Fruit fly (Drosophila melanogaster): ENCODE results near the gene CG31668.

Gene CG31668

DNA sequence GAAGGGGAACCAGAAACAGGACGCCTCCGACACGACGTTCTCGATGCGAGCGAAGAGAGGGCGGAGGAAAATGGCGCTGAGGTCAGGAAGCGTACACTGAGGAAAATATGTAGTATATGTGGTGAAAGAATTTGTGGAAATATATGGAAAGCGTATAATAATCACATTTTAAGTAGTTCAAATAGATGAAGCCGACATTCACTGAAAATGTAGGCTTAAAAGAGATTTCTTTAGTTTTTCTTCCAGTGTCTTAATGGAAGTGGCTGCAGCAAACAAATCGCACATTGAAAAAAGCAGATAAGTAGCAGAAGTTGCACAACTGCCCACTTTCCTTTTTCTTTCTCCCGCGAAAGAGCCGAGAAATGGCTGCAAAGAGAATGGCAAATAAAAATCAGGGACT, 43.6 kb upstream of the CG31668 start (continued):
- peak; percentile 5 for TF ChIP-seq CG10669 (GFP tag; optimal IDR thresholded peaks at IDR 0.05)

DNA sequence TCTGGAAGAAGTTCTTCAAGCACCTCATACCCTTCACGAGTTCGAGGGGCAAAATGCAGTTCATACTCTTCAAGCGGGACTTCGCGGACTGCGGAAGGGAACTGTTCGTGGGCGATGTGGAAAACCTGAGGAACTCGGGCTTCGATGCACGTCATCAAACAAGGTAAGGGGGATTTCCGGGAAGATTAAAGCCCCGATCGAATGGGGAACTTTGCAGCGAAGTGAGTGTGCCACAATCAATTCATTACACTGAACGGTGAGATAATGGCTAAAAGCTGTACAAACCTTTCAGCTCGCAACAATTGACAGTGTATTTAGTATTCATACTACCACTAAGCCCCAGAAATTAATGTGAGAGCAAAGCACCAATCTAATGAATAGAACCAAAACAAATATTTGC, 36.8 kb upstream of the CG31668 start:
- TF ChIP-seq dsx (GFP tag; optimal IDR thresholded peaks at IDR 0.05; ENCODE audit: poor library complexity, severe bottlenecking) (no peak), CG8632 (GFP tag; optimal IDR thresholded peaks at IDR 0.05) (no peak), CG3032 (tag; optimal IDR thresholded peaks at IDR 0.05) (no peak), CG8119 (GFP tag; IDR thresholded peaks at IDR 0.05) (no peak), net (GFP tag; optimal IDR thresholded peaks at IDR 0.05) (no peak), Hr38 (GFP tag; optimal IDR thresholded peaks at IDR 0.05) (no peak), Hr39 (GFP tag; optimal IDR thresholded peaks at IDR 0.05) (no peak), Met (GFP tag; optimal IDR thresholded peaks at IDR 0.05) (no peak), lz (GFP tag; optimal IDR thresholded peaks at IDR 0.05) (no peak), CG31627 (GFP tag; optimal IDR thresholded peaks at IDR 0.05) (no peak), CG11762 (GFP tag; optimal IDR thresholded peaks at IDR 0.05; ENCODE audit: insufficient read depth) (no peak), Eip78C (GFP tag) (no peak), OdsH (GFP tag; optimal IDR thresholded peaks at IDR 0.05) (no peak), Hr4 (GFP tag; optimal IDR thresholded peaks at IDR 0.05) (no peak), CG10669 (GFP tag; optimal IDR thresholded peaks at IDR 0.05) (no peak)

DNA sequence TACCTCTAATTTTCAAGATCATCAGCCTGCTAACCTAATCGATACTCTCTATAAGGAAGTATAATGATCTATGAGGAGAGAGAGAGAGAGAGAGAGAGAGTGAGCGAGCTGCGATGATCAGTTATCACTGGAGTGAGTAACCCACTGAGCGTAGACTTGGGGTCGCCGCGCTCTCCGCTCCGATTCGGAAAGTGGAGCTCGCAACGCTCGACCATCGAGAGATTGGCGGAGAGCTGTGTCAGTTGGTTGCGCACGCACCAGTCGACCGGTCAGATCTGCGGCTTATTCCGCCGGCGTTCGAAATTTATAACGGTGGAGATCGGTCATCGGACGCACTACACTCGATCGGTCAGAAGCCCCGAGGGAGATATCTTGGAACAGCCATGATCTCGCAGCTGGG, 36.2 kb upstream of the CG31668 start, which contains the start of gene CG4267:
CG4267 (plus strand) TSS at position 240 of the 400 bp plus-strand sequence.
- TF ChIP-seq eg (GFP tag; IDR thresholded peaks at IDR 0.05) (0 out of 3 replicates have a peak, but pooled peaks have one; percentile 25), Eip78C (GFP tag) (peak; percentile 64), CG8319 (GFP tag; optimal IDR thresholded peaks at IDR 0.05) (no peak), CG11902 (GFP tag; optimal IDR thresholded peaks at IDR 0.05) (no peak), Sox15 (GFP tag; optimal IDR thresholded peaks at IDR 0.05) (no peak), svp (GFP tag) (peak; percentile 93), CG6163 (GFP tag; IDR thresholded peaks at IDR 0.05) (peak; percentile 44; the same call in 1 of the 3 replicates), CG4318 (GFP tag; optimal IDR thresholded peaks at IDR 0.05) (no peak), net (GFP tag; optimal IDR thresholded peaks at IDR 0.05) (no peak)

- TF ChIP-seq CG15336 (GFP tag; IDR thresholded peaks at IDR 0.05), result no peak
These were observed 34.5 kb upstream of the CG31668 start, which contains the start of gene Tengl1 for dm6 chr2L:2240493-2240892. TSS of gene Tengl1 (minus strand) at chr2L:2240593.

DNA sequence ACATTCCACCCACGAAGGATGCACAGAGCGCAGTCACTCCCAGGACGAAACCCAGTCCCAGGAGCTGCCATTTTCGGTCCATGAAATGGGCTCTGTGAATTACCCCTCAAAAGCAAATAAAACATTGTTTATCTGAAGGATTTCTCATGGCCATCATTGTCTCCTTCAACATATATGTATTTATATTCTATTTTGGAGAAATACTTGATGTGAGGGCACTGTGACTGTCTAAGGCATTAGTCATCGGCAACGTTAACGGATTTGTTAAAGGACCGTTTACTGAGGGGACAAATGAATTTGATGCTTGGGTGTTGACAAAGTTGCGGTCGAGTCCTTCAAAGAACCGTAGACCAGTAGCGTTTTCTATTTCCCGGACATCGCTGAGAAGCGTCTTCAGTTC, 33.3 kb upstream of the CG31668 start, which contains the start of gene Tengl2:
Tengl2 (minus strand) TSS at position 101 of the 400 bp plus-strand sequence.
- TF ChIP-seq Smox (GFP tag; optimal IDR thresholded peaks at IDR 0.05) (no peak), CG9139 (GFP tag; optimal IDR thresholded peaks at IDR 0.05) (no peak), CG1621 (tag; optimal IDR thresholded peaks at IDR 0.05) (no peak), Ets21C (GFP tag; optimal IDR thresholded peaks at IDR 0.05) (no peak), spab (GFP tag; optimal IDR thresholded peaks at IDR 0.05) (no peak), salr (GFP tag; optimal IDR thresholded peaks at IDR 0.05) (no peak)

- no peak for TF ChIP-seq CG31627 (GFP tag; optimal IDR thresholded peaks at IDR 0.05)
- no peak for TF ChIP-seq CG6854 (GFP tag; optimal IDR thresholded peaks at IDR 0.05)
- TF ChIP-seq Hr38 (GFP tag; optimal IDR thresholded peaks at IDR 0.05), result no peak
- TF ChIP-seq OdsH (GFP tag; optimal IDR thresholded peaks at IDR 0.05), result no peak
- no peak for TF ChIP-seq CG6163 (GFP tag; IDR thresholded peaks at IDR 0.05)
- TF ChIP-seq CG8632 (GFP tag; optimal IDR thresholded peaks at IDR 0.05), result no peak
- TF ChIP-seq CG8319 (GFP tag; optimal IDR thresholded peaks at IDR 0.05), result no peak
- no peak for TF ChIP-seq topi (GFP tag; optimal IDR thresholded peaks at IDR 0.05)
- no peak for TF ChIP-seq CG11902 (GFP tag; optimal IDR thresholded peaks at IDR 0.05)
- no peak for TF ChIP-seq Sox15 (GFP tag; optimal IDR thresholded peaks at IDR 0.05)
- TF ChIP-seq CG6808 (GFP tag; optimal IDR thresholded peaks at IDR 0.05), result no peak
- TF ChIP-seq CG4318 (GFP tag; optimal IDR thresholded peaks at IDR 0.05), result no peak
- TF ChIP-seq eg (GFP tag; IDR thresholded peaks at IDR 0.05), result no peak
- TF ChIP-seq esn (GFP tag; optimal IDR thresholded peaks at IDR 0.05), result no peak
- TF ChIP-seq fd59A (GFP tag; optimal IDR thresholded peaks at IDR 0.05), result no peak
These were observed 32.2 kb upstream of the CG31668 start, which contains the start of gene Tengl3 for dm6 chr2L:2238151-2238550. TSS of gene Tengl3 (minus strand) at chr2L:2238251.
